Fruit fly (Drosophila melanogaster) ovary, adult (tissue): ENCODE results near the gene CG45061.

Experiments used
- CG17801 ChIP-seq: fragments of 200-800 bp; optimal IDR thresholded peaks from 2 replicates; lab custom pipeline; 2019; ENCODE audit warnings: missing biosample characterization, mild to moderate bottlenecking, missing genetic modification characterization, moderate library complexity; ENCODE audit not compliant: partially characterized antibody

The CG45061 gene

dm6 chrX:9871632-9872031 lies at the start of gene CG45061:
TSS of gene CG45061 (minus strand) at chrX:9871702.
- no peak for TF ChIP-seq CG17801 (GFP tag; lab: Kevin White, UChicago)

- TF ChIP-seq CG17801 (GFP tag; lab: Kevin White, UChicago), result no peak
These were observed 40.2 kb upstream of the CG45061 start for dm6 chrX:9911751-9912150.

- no peak for TF ChIP-seq CG17801 (GFP tag; lab: Kevin White, UChicago)
These were observed 39.5 kb upstream of the CG45061 start, which contains the start of gene CG1986 for dm6 chrX:9911026-9911425. TSS of gene CG1986 (minus strand) at chrX:9911126.

dm6 chrX:9909384-9909783 lies 37.9 kb upstream of the CG45061 start:
- no peak for TF ChIP-seq CG17801 (GFP tag; lab: Kevin White, UChicago)

- no peak for TF ChIP-seq CG17801 (GFP tag; lab: Kevin White, UChicago)
These were observed 28.2 kb upstream of the CG45061 start, which contains the start of gene CG15249 for dm6 chrX:9899535-9900179. TSS of gene CG15249 (minus strand) at chrX:9899585.

dm6 chrX:9897599-9897998 lies 26.1 kb upstream of the CG45061 start:
- TF ChIP-seq CG17801 (GFP tag; lab: Kevin White, UChicago), result no peak

- peak; percentile 20 for TF ChIP-seq CG17801 (GFP tag; lab: Kevin White, UChicago)
These were observed 21.3 kb upstream of the CG45061 start for dm6 chrX:9892834-9893233.

- no peak for TF ChIP-seq CG17801 (GFP tag; lab: Kevin White, UChicago)
These were observed 18.2 kb upstream of the CG45061 start for dm6 chrX:9889686-9890085.

- TF ChIP-seq CG17801 (GFP tag; lab: Kevin White, UChicago), result no peak
These were observed 13.9 kb upstream of the CG45061 start for dm6 chrX:9885363-9885762.

- TF ChIP-seq CG17801 (GFP tag; lab: Kevin White, UChicago), result no peak
These were observed 12.7 kb upstream of the CG45061 start, which contains the start of gene CG9691 for dm6 chrX:9884221-9884620. TSS of gene CG9691 (plus strand) at chrX:9884442.

dm6 chrX:9882900-9883299 lies 11.4 kb upstream of the CG45061 start:
- no peak for TF ChIP-seq CG17801 (GFP tag; lab: Kevin White, UChicago)

dm6 chrX:9881746-9882145 lies 10.2 kb upstream of the CG45061 start, which contains the start of gene CG9689:
TSS of gene CG9689 (plus strand) at chrX:9881953.
- no peak for TF ChIP-seq CG17801 (GFP tag; lab: Kevin White, UChicago)

- no peak for TF ChIP-seq CG17801 (GFP tag; lab: Kevin White, UChicago)
These were observed 8.1 kb upstream of the CG45061 start, which contains the start of gene CG9686 for dm6 chrX:9879570-9879969. TSS of gene CG9686 (plus strand) at chrX:9879870.

- TF ChIP-seq CG17801 (GFP tag; lab: Kevin White, UChicago), result no peak
These were observed 6.6 kb upstream of the CG45061 start, which contains the start of gene CG1468 for dm6 chrX:9878125-9878524. TSS of gene CG1468 (plus strand) at chrX:9878422.

dm6 chrX:9877240-9877639 lies 5.7 kb upstream of the CG45061 start:
- TF ChIP-seq CG17801 (GFP tag; lab: Kevin White, UChicago), result no peak
